Fruit fly (Drosophila melanogaster) Kc167 (cell line): ENCODE data around the gene Non2.

Experiments used
- h ChIP-seq: fragments of >200 bp; optimal IDR thresholded peaks from 3 replicates; lab custom pipeline; 2018; ENCODE audit warnings: missing external identifiers
- insv ChIP-seq: fragments of >200 bp; optimal IDR thresholded peaks from 3 replicates; lab custom pipeline; 2018; ENCODE audit warnings: missing external identifiers
- psq ChIP-seq: fragments of >200 bp; optimal IDR thresholded peaks from 2 replicates; lab custom pipeline; 2017; ENCODE audit warnings: missing external identifiers

DNA sequence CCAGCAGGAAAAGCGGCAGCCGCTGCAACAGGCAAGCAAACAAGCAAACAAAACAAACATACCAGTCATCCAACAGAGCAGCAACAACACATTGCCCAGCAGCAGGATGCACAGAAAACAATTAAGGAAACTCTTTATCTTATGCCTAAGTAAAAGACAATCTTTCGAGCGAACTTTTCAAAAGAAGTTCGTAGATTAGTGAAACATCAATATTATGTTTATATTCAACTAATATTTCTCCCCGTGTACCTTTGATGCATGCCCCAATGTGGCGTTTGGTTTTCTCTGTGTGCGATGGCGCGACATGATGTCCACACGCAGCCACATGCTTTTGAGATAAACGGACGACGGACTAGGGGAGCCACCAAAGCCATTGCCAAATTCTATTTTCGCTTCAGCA, 35.9 kb upstream of the Non2 start:
- TF ChIP-seq h (no peak), psq (lab: Kevin White, UChicago) (no peak), insv (lab: Kevin White, UChicago) (no peak)
